Fruit fly (Drosophila melanogaster) whole organism, embryonic: ENCODE data around the gene Rcd5.

Experiments
- Atf-2 ChIP-seq: fragments of 200-800 bp; sonication (Bioruptor generic); optimal IDR thresholded peaks from 2 replicates; lab custom pipeline; 2016; ENCODE audit warnings: missing biosample characterization, missing genetic modification characterization
- CG10321 ChIP-seq: fragments of 200-800 bp; sonication (Bioruptor generic); IDR thresholded peaks from 2 replicates; pipeline ENCODE4 v1.3.6; 2022; ENCODE audit warnings: missing biosample characterization, missing genetic modification characterization
- CG10979 ChIP-seq: fragments of 200-800 bp; sonication (Bioruptor generic); optimal IDR thresholded peaks from 2 replicates; lab custom pipeline; 2018; ENCODE audit warnings: missing biosample characterization, mild to moderate bottlenecking, missing genetic modification characterization, moderate library complexity
- CG11456 ChIP-seq: fragments of 200-800 bp; sonication (Bioruptor generic); IDR thresholded peaks from 3 replicates; pipeline ENCODE4 v1.3.6; 2022; ENCODE audit warnings: missing biosample characterization, missing genetic modification characterization
- CG12391 ChIP-seq: fragments of 200-800 bp; sonication (Bioruptor generic); optimal IDR thresholded peaks from 3 replicates; lab custom pipeline; 2018; ENCODE audit warnings: missing biosample characterization, mild to moderate bottlenecking, missing genetic modification characterization, moderate library complexity
- CG12942 ChIP-seq: fragments of 200-800 bp; sonication (Bioruptor generic); optimal IDR thresholded peaks from 3 replicates; lab custom pipeline; 2016; ENCODE audit warnings: missing biosample characterization, missing genetic modification characterization
- CG14860 ChIP-seq: fragments of 200-800 bp; sonication (Bioruptor generic); IDR thresholded peaks from 3 replicates; pipeline ENCODE4 v1.3.6; 2022; ENCODE audit warnings: missing biosample characterization, missing genetic modification characterization; ENCODE audit not compliant: partially characterized antibody
- CG15269 ChIP-seq: fragments of 200-800 bp; sonication (Bioruptor generic); optimal IDR thresholded peaks from 2 replicates; lab custom pipeline; 2018; ENCODE audit warnings: missing biosample characterization, mild to moderate bottlenecking, missing genetic modification characterization, moderate library complexity
- CG15514 ChIP-seq: fragments of 200-800 bp; sonication (Bioruptor generic); optimal IDR thresholded peaks from 3 replicates; lab custom pipeline; 2017; ENCODE audit warnings: missing biosample characterization, missing genetic modification characterization, mild to moderate bottlenecking, moderate library complexity, missing genetic modification reagents
- CG1647 ChIP-seq: fragments of 200-800 bp; sonication (Bioruptor generic); optimal IDR thresholded peaks from 3 replicates; lab custom pipeline; 2016; ENCODE audit warnings: missing biosample characterization, missing genetic modification characterization
- CG17359 ChIP-seq: fragments of 200-800 bp; sonication (Bioruptor generic); optimal IDR thresholded peaks from 3 replicates; lab custom pipeline; 2018; ENCODE audit warnings: missing biosample characterization, mild to moderate bottlenecking, missing genetic modification characterization, moderate library complexity
- CG17612 ChIP-seq: fragments of 200-800 bp; sonication (Bioruptor generic); IDR thresholded peaks from 2 replicates; pipeline ENCODE4 v1.3.6; 2022; ENCODE audit warnings: missing biosample characterization, missing genetic modification characterization
- CG17829 ChIP-seq: fragments of 200-800 bp; optimal IDR thresholded peaks from 2 replicates; lab custom pipeline; 2019; ENCODE audit warnings: missing biosample characterization, mild to moderate bottlenecking, missing genetic modification characterization, moderate library complexity
- CG1792 ChIP-seq: fragments of 200-800 bp; sonication (Bioruptor generic); optimal IDR thresholded peaks from 2 replicates; lab custom pipeline; 2016; ENCODE audit warnings: missing biosample characterization, missing genetic modification characterization
- CG3407 ChIP-seq: fragments of 200-800 bp; sonication (Bioruptor generic); optimal IDR thresholded peaks from 2 replicates; lab custom pipeline; 2018; ENCODE audit warnings: missing biosample characterization, mild to moderate bottlenecking, missing genetic modification characterization
- CG4282 ChIP-seq: fragments of 200-800 bp; sonication (Bioruptor generic); optimal IDR thresholded peaks from 2 replicates; lab custom pipeline; 2016; ENCODE audit warnings: missing biosample characterization, missing genetic modification characterization
- CG6654 ChIP-seq: fragments of 200-800 bp; sonication (Bioruptor generic); optimal IDR thresholded peaks from 2 replicates; lab custom pipeline; 2017; ENCODE audit warnings: missing biosample characterization, mild to moderate bottlenecking, missing genetic modification characterization
- CG8290 ChIP-seq, 3 experiments: fragments of 200-800 bp; sonication (Bioruptor generic); optimal IDR thresholded peaks; 2 replicates each; lab custom pipeline; 2016 to 2019; ENCODE audit warnings: missing biosample characterization in 3 of 3, missing genetic modification characterization in 3 of 3, mild to moderate bottlenecking in 2 of 3, moderate library complexity in 1 of 3
- CG9932 ChIP-seq: fragments of 200-800 bp; sonication (Bioruptor generic); IDR thresholded peaks from 2 replicates; pipeline ENCODE4 v1.3.6; 2022; ENCODE audit warnings: missing biosample characterization, missing genetic modification characterization
- CHES-1-like ChIP-seq: fragments of 200-800 bp; sonication (Bioruptor generic); optimal IDR thresholded peaks from 2 replicates; lab custom pipeline; 2016; ENCODE audit warnings: missing biosample characterization, missing genetic modification characterization
- D19A ChIP-seq: fragments of 200-800 bp; optimal IDR thresholded peaks from 3 replicates; lab custom pipeline; 2019; ENCODE audit warnings: missing biosample characterization, mild to moderate bottlenecking, missing genetic modification characterization, moderate library complexity
- Doc2 ChIP-seq: fragments of 200-800 bp; sonication (Bioruptor generic); IDR thresholded peaks from 2 replicates; pipeline ENCODE4 v1.3.6; 2022; ENCODE audit warnings: missing biosample characterization, missing genetic modification characterization
- HHEX ChIP-seq: fragments of 200-800 bp; sonication (Bioruptor generic); optimal IDR thresholded peaks from 3 replicates; lab custom pipeline; 2017; ENCODE audit warnings: missing biosample characterization, mild to moderate bottlenecking, missing genetic modification characterization, missing genetic modification reagents
- HLH54F ChIP-seq: fragments of 200-800 bp; sonication (Bioruptor generic); optimal IDR thresholded peaks from 3 replicates; lab custom pipeline; 2016; ENCODE audit warnings: missing biosample characterization, missing genetic modification characterization
- HmgD ChIP-seq: fragments of 200-800 bp; sonication (Bioruptor generic); optimal IDR thresholded peaks from 3 replicates; lab custom pipeline; 2016; ENCODE audit warnings: missing biosample characterization, missing genetic modification characterization
- Oli ChIP-seq: fragments of 200-800 bp; sonication (Bioruptor generic); optimal IDR thresholded peaks from 2 replicates; lab custom pipeline; 2018; ENCODE audit warnings: missing biosample characterization, mild to moderate bottlenecking, missing genetic modification characterization, moderate library complexity
- Vsx1 ChIP-seq: fragments of 200-800 bp; sonication (Bioruptor generic); optimal IDR thresholded peaks from 2 replicates; lab custom pipeline; 2017; ENCODE audit warnings: missing biosample characterization, mild to moderate bottlenecking, missing genetic modification characterization, missing genetic modification reagents
- abd-A ChIP-seq: fragments of 200-800 bp; sonication (Bioruptor generic); optimal IDR thresholded peaks from 3 replicates; lab custom pipeline; 2019; ENCODE audit warnings: missing biosample characterization, mild to moderate bottlenecking, missing genetic modification characterization, moderate library complexity
- ase ChIP-seq: fragments of 200-800 bp; sonication (Bioruptor generic); IDR thresholded peaks from 3 replicates; pipeline ENCODE4 v1.3.6; 2022; ENCODE audit warnings: missing biosample characterization, missing genetic modification characterization
- az2 ChIP-seq: fragments of 200-800 bp; sonication (Bioruptor generic); optimal IDR thresholded peaks from 3 replicates; lab custom pipeline; 2016; ENCODE audit warnings: missing biosample characterization, missing genetic modification characterization
- bbx ChIP-seq: fragments of 200-800 bp; sonication (Bioruptor generic); IDR thresholded peaks from 2 replicates; pipeline ENCODE4 v1.3.6; 2022; ENCODE audit warnings: missing biosample characterization, missing genetic modification characterization; ENCODE audit not compliant: partially characterized antibody
- corto ChIP-seq: fragments of 200-800 bp; sonication (Bioruptor generic); optimal IDR thresholded peaks from 2 replicates; lab custom pipeline; 2016; ENCODE audit warnings: missing biosample characterization, mild to moderate bottlenecking, missing genetic modification characterization, moderate library complexity
- crp ChIP-seq, 2 experiments: fragments of 200-800 bp; sonication (Bioruptor generic); optimal IDR thresholded peaks; 2 replicates in 1 of 2; 3 replicates in 1 of 2; lab custom pipeline; 2017; ENCODE audit warnings: missing biosample characterization in 2 of 2, missing genetic modification characterization in 2 of 2, mild to moderate bottlenecking in 1 of 2, moderate library complexity in 1 of 2
- cwo ChIP-seq: fragments of 200-800 bp; sonication (Bioruptor generic); optimal IDR thresholded peaks from 3 replicates; lab custom pipeline; 2017; ENCODE audit warnings: missing biosample characterization, missing genetic modification characterization, mild to moderate bottlenecking, moderate library complexity, missing genetic modification reagents
- dan ChIP-seq: fragments of 200-800 bp; sonication (Bioruptor generic); IDR thresholded peaks from 2 replicates; pipeline ENCODE4 v1.3.6; 2022; ENCODE audit warnings: missing biosample characterization, missing genetic modification characterization
- fd3F ChIP-seq: fragments of 200-800 bp; sonication (Bioruptor generic); optimal IDR thresholded peaks from 2 replicates; lab custom pipeline; 2018; ENCODE audit warnings: missing biosample characterization, mild to moderate bottlenecking, missing genetic modification characterization, moderate library complexity
- fd64A ChIP-seq: fragments of 200-800 bp; sonication (Bioruptor generic); optimal IDR thresholded peaks from 3 replicates; lab custom pipeline; 2018; ENCODE audit warnings: missing biosample characterization, mild to moderate bottlenecking, missing genetic modification characterization
- gfzf ChIP-seq: fragments of 200-800 bp; sonication (Bioruptor generic); optimal IDR thresholded peaks from 2 replicates; lab custom pipeline; 2016; ENCODE audit warnings: missing biosample characterization, mild to moderate bottlenecking, missing genetic modification characterization, moderate library complexity
- h ChIP-seq: fragments of >200 bp; optimal IDR thresholded peaks from 2 replicates; lab custom pipeline; 2017
- lola ChIP-seq, 3 experiments: fragments of >200 bp in 2 of 3; fragments of 200-800 bp in 1 of 3; sonication (Bioruptor generic) in 1 of 3; optimal IDR thresholded peaks; 2 replicates each; lab custom pipeline; 2017 to 2019; ENCODE audit warnings: missing biosample characterization in 3 of 3, missing genetic modification characterization in 3 of 3, mild to moderate bottlenecking in 1 of 3, moderate library complexity in 1 of 3
- nerfin-2 ChIP-seq: fragments of 200-800 bp; sonication (Bioruptor generic); IDR thresholded peaks from 2 replicates; pipeline ENCODE4 v1.3.6; 2022; ENCODE audit warnings: missing biosample characterization, missing genetic modification characterization; ENCODE audit not compliant: partially characterized antibody
- otp ChIP-seq: fragments of 200-800 bp; sonication (Bioruptor generic); IDR thresholded peaks from 3 replicates; pipeline ENCODE4, ENCODE4 v1.3.6; 2022; ENCODE audit warnings: missing biosample characterization, missing genetic modification characterization
- repo ChIP-seq: fragments of 200-800 bp; sonication (Bioruptor generic); optimal IDR thresholded peaks from 2 replicates; lab custom pipeline; 2016; ENCODE audit warnings: missing biosample characterization, missing genetic modification characterization
- run ChIP-seq: fragments of 200-800 bp; sonication (Bioruptor generic); optimal IDR thresholded peaks from 3 replicates; lab custom pipeline; 2018; ENCODE audit warnings: missing biosample characterization, mild to moderate bottlenecking, missing genetic modification characterization
- seq ChIP-seq: fragments of 200-800 bp; sonication (Bioruptor generic); IDR thresholded peaks from 2 replicates; pipeline ENCODE4 v1.3.6; 2022; ENCODE audit warnings: missing biosample characterization, missing genetic modification characterization
- sqz ChIP-seq: fragments of 200-800 bp; sonication (Bioruptor generic); optimal IDR thresholded peaks from 3 replicates; lab custom pipeline; 2018; ENCODE audit warnings: missing biosample characterization, mild to moderate bottlenecking, missing genetic modification characterization
- tio ChIP-seq: fragments of 200-800 bp; sonication (Bioruptor generic); optimal IDR thresholded peaks from 2 replicates; lab custom pipeline; 2017; ENCODE audit warnings: missing biosample characterization, missing genetic modification characterization, inconsistent platforms
- usp ChIP-seq: fragments of >200 bp; optimal IDR thresholded peaks from 2 replicates; lab custom pipeline; 2017; ENCODE audit warnings: missing biosample characterization, missing genetic modification characterization
- wdn ChIP-seq: fragments of 200-800 bp; sonication (Bioruptor generic); IDR thresholded peaks from 2 replicates; pipeline ENCODE4 v1.3.6; 2022; ENCODE audit warnings: missing biosample characterization, missing genetic modification characterization
- z ChIP-seq: fragments of 200-800 bp; sonication (Bioruptor generic); IDR thresholded peaks from 3 replicates; pipeline ENCODE4 v1.3.6; 2022; ENCODE audit warnings: missing biosample characterization, missing genetic modification characterization
- zf30C ChIP-seq: fragments of 200-800 bp; sonication (Bioruptor generic); optimal IDR thresholded peaks from 3 replicates; lab custom pipeline; 2018; ENCODE audit warnings: missing biosample characterization, mild to moderate bottlenecking, missing genetic modification characterization

Rcd5 gene

DNA sequence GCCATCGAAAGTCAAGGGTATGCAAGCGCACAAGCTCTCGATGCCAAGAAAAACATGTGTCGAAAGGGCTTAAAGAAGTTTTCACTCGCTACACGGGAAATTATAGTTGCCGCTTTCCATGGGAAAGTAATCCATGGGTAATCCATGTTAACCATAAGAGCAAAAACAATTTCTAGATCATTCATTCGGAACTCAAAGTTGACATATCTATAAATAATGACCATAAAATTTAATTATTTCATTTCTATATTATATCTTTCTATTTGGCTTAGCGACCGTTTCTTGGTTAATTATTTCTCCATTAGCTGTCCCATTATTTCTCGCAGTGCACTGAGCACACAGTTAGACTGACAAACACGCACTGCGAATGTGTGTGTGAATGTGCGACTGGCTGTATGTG is 39.6 kb upstream of the Rcd5 start (continued):
- no peak for TF ChIP-seq CG17829 (tag; lab: Kevin White, UChicago)
- no peak for TF ChIP-seq z (GFP tag; lab: Robert Waterston, UW)
- TF ChIP-seq wdn (GFP tag; lab: Robert Waterston, UW) = no peak
- TF ChIP-seq gfzf (GFP tag; lab: Kevin White, UChicago) = no peak
- TF ChIP-seq ase = no peak
- no peak for TF ChIP-seq repo
- TF ChIP-seq usp (GFP tag; lab: Kevin White, UChicago) = no peak
- TF ChIP-seq lola (GFP tag; optimal IDR thresholded peaks at IDR 0.05; lab: Kevin White, UChicago) = peak in 1 of 3 experiments; percentile 26
- no peak for TF ChIP-seq CG12942 (GFP tag; lab: Kevin White, UChicago)
- TF ChIP-seq CG15514 (GFP tag; lab: Kevin White, UChicago) = no peak
- TF ChIP-seq CG10979 (tag; lab: Kevin White, UChicago) = peak; percentile 17
- no peak for TF ChIP-seq CG14860
- TF ChIP-seq nerfin-2 (GFP tag; lab: Robert Waterston, UW) = no peak
- no peak for TF ChIP-seq CG3407 (GFP tag; lab: Kevin White, UChicago)
- TF ChIP-seq fd64A (GFP tag; lab: Kevin White, UChicago) = no peak
- no peak for TF ChIP-seq CHES-1-like
- TF ChIP-seq Vsx1 (GFP tag; lab: Kevin White, UChicago) = no peak
- TF ChIP-seq CG1792 (GFP tag; lab: Kevin White, UChicago) = no peak
- no peak for TF ChIP-seq dan (GFP tag; lab: Robert Waterston, UW)
- TF ChIP-seq crp (GFP tag; optimal IDR thresholded peaks at IDR 0.05; lab: Kevin White, UChicago) = no peak
- no peak for TF ChIP-seq CG4282 (GFP tag; lab: Kevin White, UChicago)
- no peak for TF ChIP-seq Doc2 (GFP tag; lab: Robert Waterston, UW)
- TF ChIP-seq fd3F (GFP tag; lab: Kevin White, UChicago) = peak; percentile 20
- no peak for TF ChIP-seq CG8290 (GFP tag; optimal IDR thresholded peaks at IDR 0.05; lab: Kevin White, UChicago)
- no peak for TF ChIP-seq CG8290 (tag; optimal IDR thresholded peaks at IDR 0.05; lab: Kevin White, UChicago)
- no peak for TF ChIP-seq abd-A (tag; lab: Kevin White, UChicago)
- TF ChIP-seq CG10321 (GFP tag; lab: Robert Waterston, UW) = no peak
- TF ChIP-seq bbx = no peak
- TF ChIP-seq CG12391 = peak; percentile 40
- peak; percentile 3 for TF ChIP-seq cwo (GFP tag; lab: Kevin White, UChicago)
- no peak for TF ChIP-seq corto (GFP tag; lab: Kevin White, UChicago)
- no peak for TF ChIP-seq HmgD (GFP tag; lab: Kevin White, UChicago)
- no peak for TF ChIP-seq HHEX (GFP tag; lab: Kevin White, UChicago)
- TF ChIP-seq CG17612 (GFP tag; lab: Robert Waterston, UW) = no peak
- no peak for TF ChIP-seq Atf-2 (GFP tag; lab: Kevin White, UChicago)
- no peak for TF ChIP-seq CG1647 (GFP tag; lab: Kevin White, UChicago)
- peak; percentile 18; the same call in 1 of the 2 replicates for TF ChIP-seq CG9932 (GFP tag; lab: Robert Waterston, UW)
- TF ChIP-seq CG6654 = no peak
- no peak for TF ChIP-seq h (lab: Kevin White, UChicago)
- no peak for TF ChIP-seq otp
- TF ChIP-seq CG15269 (tag; lab: Kevin White, UChicago) = peak; percentile 61
- TF ChIP-seq az2 (GFP tag; lab: Kevin White, UChicago) = peak; percentile 27
- TF ChIP-seq run (tag; lab: Kevin White, UChicago) = no peak
- no peak for TF ChIP-seq CG17359
- peak; percentile 39 for TF ChIP-seq tio
- TF ChIP-seq seq (GFP tag; lab: Robert Waterston, UW) = no peak
- TF ChIP-seq HLH54F = no peak
- peak; percentile 56 for TF ChIP-seq Oli (tag; lab: Kevin White, UChicago)
- TF ChIP-seq sqz (GFP tag; lab: Kevin White, UChicago) = no peak
- no peak for TF ChIP-seq CG11456 (GFP tag; lab: Robert Waterston, UW)
- TF ChIP-seq zf30C (GFP tag; lab: Kevin White, UChicago) = peak; percentile 51
- no peak for TF ChIP-seq D19A (tag; lab: Kevin White, UChicago)
